Fruit fly (Drosophila melanogaster): Measurements from ENCODE around the gene CG18558.

Gene CG18558

dm6 chr2L:2878859-2879258 is 34.5 kb upstream of the CG18558 start, which contains the start of gene RabGGTb:
TSS of gene RabGGTb (plus strand) at chr2L:2879112.
- TF ChIP-seq usp (GFP tag; optimal IDR thresholded peaks at IDR 0.05) (no peak), Dll (optimal IDR thresholded peaks at IDR 0.05) (no peak), CG8478 (optimal IDR thresholded peaks at IDR 0.05) (no peak), pan (optimal IDR thresholded peaks at IDR 0.05) (no peak), psq (optimal IDR thresholded peaks at IDR 0.05) (no peak), EcR (GFP tag; optimal IDR thresholded peaks at IDR 0.05) (no peak)

DNA sequence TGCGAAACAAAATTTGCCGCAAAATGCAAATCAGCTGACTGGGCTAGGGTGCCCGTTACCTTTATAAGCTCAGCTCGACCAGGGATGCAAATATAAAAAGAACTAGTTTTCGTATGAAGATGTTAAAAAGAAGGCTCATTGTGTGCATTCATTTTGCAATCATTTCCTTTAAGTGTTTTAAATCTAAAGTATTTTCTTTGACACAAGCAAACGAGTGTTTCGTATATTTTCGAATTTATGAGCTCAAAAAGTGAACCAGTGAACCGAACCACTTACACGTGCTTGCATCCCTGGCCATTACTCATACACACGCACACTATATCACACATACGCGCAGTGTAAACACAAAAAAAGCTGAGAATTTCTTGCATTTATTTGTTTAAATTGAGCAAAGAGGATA is 33.9 kb upstream of the CG18558 start, which contains the start of the genes Prx6a and Sbat:
Gene Prx6a, minus strand, starts transcription at position 45 of the 400 bp plus-strand sequence.
Gene Sbat, plus strand, starts transcription at position 157 of the 400 bp plus-strand sequence.
- TF ChIP-seq pan (optimal IDR thresholded peaks at IDR 0.05) = no peak
- TF ChIP-seq Dll (optimal IDR thresholded peaks at IDR 0.05) = no peak
- no peak for TF ChIP-seq usp (GFP tag; optimal IDR thresholded peaks at IDR 0.05)
- no peak for TF ChIP-seq psq (optimal IDR thresholded peaks at IDR 0.05)
- TF ChIP-seq CG8478 (optimal IDR thresholded peaks at IDR 0.05) = no peak
- TF ChIP-seq EcR (GFP tag; optimal IDR thresholded peaks at IDR 0.05) = no peak

- TF ChIP-seq pan (optimal IDR thresholded peaks at IDR 0.05) = no peak
- TF ChIP-seq CG8478 (optimal IDR thresholded peaks at IDR 0.05) = no peak
- TF ChIP-seq usp (GFP tag; optimal IDR thresholded peaks at IDR 0.05) = no peak
- TF ChIP-seq EcR (GFP tag; optimal IDR thresholded peaks at IDR 0.05) = no peak
- no peak for TF ChIP-seq Dll (optimal IDR thresholded peaks at IDR 0.05)
- TF ChIP-seq psq (optimal IDR thresholded peaks at IDR 0.05) = no peak
Observed at dm6 chr2L:2874542-2875194, 30.4 kb upstream of the CG18558 start, which contains the start of gene CG8814. TSS of gene CG8814 (plus strand) at chr2L:2874890.

dm6 chr2L:2874185-2874541 is 29.9 kb upstream of the CG18558 start, which contains the start of gene Ifrd1:
TSS of gene Ifrd1 (minus strand) at chr2L:2874489.
- TF ChIP-seq psq (optimal IDR thresholded peaks at IDR 0.05) = no peak
- no peak for TF ChIP-seq usp (GFP tag; optimal IDR thresholded peaks at IDR 0.05)
- TF ChIP-seq EcR (GFP tag; optimal IDR thresholded peaks at IDR 0.05) = no peak
- no peak for TF ChIP-seq pan (optimal IDR thresholded peaks at IDR 0.05)
- TF ChIP-seq Dll (optimal IDR thresholded peaks at IDR 0.05) = no peak
- TF ChIP-seq CG8478 (optimal IDR thresholded peaks at IDR 0.05) = no peak

dm6 chr2L:2873729-2874127 is 29.4 kb upstream of the CG18558 start:
- TF ChIP-seq CG8478 (optimal IDR thresholded peaks at IDR 0.05) (no peak), psq (optimal IDR thresholded peaks at IDR 0.05) (no peak), pan (optimal IDR thresholded peaks at IDR 0.05) (no peak), Dll (optimal IDR thresholded peaks at IDR 0.05) (no peak), usp (GFP tag; optimal IDR thresholded peaks at IDR 0.05) (no peak), EcR (GFP tag; optimal IDR thresholded peaks at IDR 0.05) (no peak)

DNA sequence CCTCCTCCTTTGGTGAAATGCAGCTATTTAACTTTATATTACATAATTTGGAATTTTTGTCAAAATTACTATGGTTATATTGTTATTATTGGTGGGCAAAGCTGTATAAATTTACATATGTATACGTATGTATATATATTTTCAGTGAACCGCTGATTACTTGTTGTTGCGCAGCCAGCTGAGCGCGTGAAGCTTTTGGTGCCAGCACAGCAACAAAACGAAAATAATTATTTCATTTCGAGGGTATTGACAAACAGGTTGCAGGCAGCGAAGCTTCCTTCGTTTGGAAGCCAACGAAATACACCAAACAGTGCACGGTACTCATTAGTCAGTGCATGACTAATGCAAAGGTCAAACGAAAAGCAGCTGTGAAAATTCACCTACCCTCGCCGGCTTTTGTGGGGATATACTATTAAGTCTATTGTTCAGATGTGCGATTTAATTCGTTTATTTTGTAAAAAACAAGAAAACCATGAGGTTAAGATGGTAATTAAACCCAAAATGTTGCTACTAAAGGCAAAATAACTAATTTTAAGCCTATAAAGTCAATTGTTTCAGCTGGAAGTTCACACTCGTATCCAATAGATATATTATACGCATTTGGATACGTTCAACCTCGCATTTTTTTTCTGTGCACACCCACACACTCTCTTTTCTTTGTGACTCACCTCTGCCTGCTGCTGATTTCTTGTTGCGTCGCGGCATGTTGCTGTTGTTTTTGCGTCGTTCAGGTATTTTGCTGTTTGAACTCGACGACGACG is 28.8 kb upstream of the CG18558 start:
- TF ChIP-seq pan (optimal IDR thresholded peaks at IDR 0.05) (no peak), Dll (optimal IDR thresholded peaks at IDR 0.05) (no peak), EcR (GFP tag; optimal IDR thresholded peaks at IDR 0.05) (no peak), usp (GFP tag; optimal IDR thresholded peaks at IDR 0.05) (no peak), psq (optimal IDR thresholded peaks at IDR 0.05) (no peak), CG8478 (optimal IDR thresholded peaks at IDR 0.05) (no peak)

DNA sequence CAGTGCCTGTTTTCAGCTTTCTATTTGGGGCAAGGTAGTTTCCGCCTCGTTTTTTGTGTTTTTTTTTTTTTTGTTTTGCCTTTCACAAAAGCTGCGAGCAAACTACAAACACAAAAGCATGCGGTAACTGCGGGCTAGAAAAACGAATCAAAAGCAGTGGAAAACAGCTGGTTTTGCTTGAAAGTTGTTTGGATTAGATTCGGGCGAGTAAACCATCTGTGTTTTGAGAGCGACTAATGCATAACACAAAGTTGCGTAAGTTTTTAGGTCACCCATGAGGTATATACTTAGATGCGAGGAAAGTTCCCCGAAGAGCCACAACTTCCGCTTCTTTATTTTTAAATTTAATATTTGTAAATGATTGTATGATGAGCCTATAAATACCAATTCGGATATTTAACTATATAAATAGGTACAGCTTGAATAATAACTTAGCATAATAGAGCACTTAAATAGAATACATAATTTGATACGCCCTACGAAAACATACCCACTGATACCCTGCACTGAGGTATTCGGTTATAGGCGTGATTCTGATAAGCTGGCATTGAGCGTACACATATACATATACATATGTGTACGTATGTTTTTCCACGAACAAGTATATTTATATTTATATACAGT is 28.1 kb upstream of the CG18558 start:
- TF ChIP-seq CG8478 (optimal IDR thresholded peaks at IDR 0.05) = no peak
- TF ChIP-seq Dll (optimal IDR thresholded peaks at IDR 0.05) = no peak
- TF ChIP-seq usp (GFP tag; optimal IDR thresholded peaks at IDR 0.05) = no peak
- no peak for TF ChIP-seq pan (optimal IDR thresholded peaks at IDR 0.05)
- no peak for TF ChIP-seq psq (optimal IDR thresholded peaks at IDR 0.05)
- TF ChIP-seq EcR (GFP tag; optimal IDR thresholded peaks at IDR 0.05) = no peak

DNA sequence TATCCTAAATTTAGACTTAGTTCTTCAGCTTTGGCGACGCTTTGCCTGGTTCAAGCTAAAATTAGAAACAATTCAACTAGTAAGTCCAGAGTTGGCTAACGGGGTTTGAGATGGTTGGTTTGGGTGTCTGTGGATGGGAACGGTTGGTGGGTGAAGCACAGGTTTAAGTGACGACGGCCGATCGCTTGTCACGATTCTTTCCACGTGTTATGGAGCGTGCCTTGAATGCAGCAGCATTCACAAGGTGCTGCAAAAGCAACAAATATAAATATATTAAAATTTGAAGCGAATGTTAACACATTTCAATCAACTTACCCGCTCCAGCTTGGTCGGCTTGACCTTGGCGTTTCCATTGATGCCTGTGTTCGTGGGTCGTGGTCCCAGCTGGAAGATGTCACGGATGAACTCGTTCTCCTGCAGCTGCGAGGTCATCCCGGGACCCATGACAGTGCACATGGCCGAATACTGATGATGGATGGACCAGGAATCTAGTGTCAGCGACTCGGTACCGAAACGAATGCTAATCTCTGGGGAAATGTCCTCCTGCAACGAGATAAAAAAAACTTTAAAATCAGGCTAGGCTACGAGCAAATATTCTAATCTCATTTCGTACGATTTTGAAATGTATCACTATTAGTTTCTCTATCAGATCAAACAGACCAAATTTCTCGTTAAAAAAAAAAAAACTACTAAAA is 24.8 kb upstream of the CG18558 start, which contains the start of gene CG8813:
Gene CG8813, plus strand, starts transcription at position 645 of the 695 bp plus-strand sequence.
- TF ChIP-seq pan (optimal IDR thresholded peaks at IDR 0.05) (no peak), usp (GFP tag; optimal IDR thresholded peaks at IDR 0.05) (no peak), psq (optimal IDR thresholded peaks at IDR 0.05) (no peak), CG8478 (optimal IDR thresholded peaks at IDR 0.05) (no peak), EcR (GFP tag; optimal IDR thresholded peaks at IDR 0.05) (no peak), Dll (optimal IDR thresholded peaks at IDR 0.05) (no peak)

dm6 chr2L:2865560-2866309 is 21.4 kb upstream of the CG18558 start:
- no peak for TF ChIP-seq EcR (GFP tag; optimal IDR thresholded peaks at IDR 0.05)
- no peak for TF ChIP-seq psq (optimal IDR thresholded peaks at IDR 0.05)
- TF ChIP-seq Dll (optimal IDR thresholded peaks at IDR 0.05) = no peak
- no peak for TF ChIP-seq pan (optimal IDR thresholded peaks at IDR 0.05)
- TF ChIP-seq usp (GFP tag; optimal IDR thresholded peaks at IDR 0.05) = no peak
- no peak for TF ChIP-seq CG8478 (optimal IDR thresholded peaks at IDR 0.05)

DNA sequence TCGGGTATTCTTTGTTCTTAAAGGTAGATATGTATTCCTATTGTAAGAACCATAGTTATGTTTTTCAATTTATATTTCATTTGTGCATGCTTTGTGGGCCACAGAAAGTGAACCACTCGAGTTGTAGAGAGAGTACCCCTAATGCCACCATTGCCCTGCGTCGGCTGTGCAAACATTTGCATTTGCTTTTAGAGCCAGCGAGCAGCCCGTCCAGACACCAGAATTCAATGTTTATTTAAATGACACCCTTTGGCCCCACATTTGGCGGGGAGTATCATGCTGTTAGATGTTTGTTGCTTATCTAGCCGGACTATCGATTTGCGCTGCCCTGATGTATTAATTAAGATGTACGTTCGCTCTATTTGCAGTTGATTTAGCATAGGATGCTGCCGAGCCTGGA is 20.3 kb upstream of the CG18558 start:
- TF ChIP-seq usp (GFP tag; optimal IDR thresholded peaks at IDR 0.05) (no peak), CG8478 (optimal IDR thresholded peaks at IDR 0.05) (no peak), pan (optimal IDR thresholded peaks at IDR 0.05) (no peak), EcR (GFP tag; optimal IDR thresholded peaks at IDR 0.05) (no peak), psq (optimal IDR thresholded peaks at IDR 0.05) (no peak), Dll (optimal IDR thresholded peaks at IDR 0.05) (no peak)
